Worm (Caenorhabditis elegans) whole organism, L4/young adult: ENCODE data around the gene nlp-14.

ENCODE experiments used
- W03F9.2 ChIP-seq: fragments of 150-350 bp; optimal IDR thresholded peaks from 2 replicates; lab custom pipeline; 2014; ENCODE audit warnings: missing biosample characterization, missing genetic modification characterization
- dao-5 ChIP-seq: sonication (generic microtip); optimal IDR thresholded peaks from 2 replicates; lab custom pipeline; 2016; ENCODE audit warnings: missing genotype, missing genetic modification characterization, moderate library complexity, missing compliant biosample characterization
- him-1 ChIP-seq: sonication (generic microtip); optimal IDR thresholded peaks from 2 replicates; lab custom pipeline; 2016; ENCODE audit warnings: missing genotype, missing genetic modification reagents, missing genetic modification characterization, missing compliant biosample characterization

Gene nlp-14

ce11 chrX:8891393-8891953 lies 27.8 kb downstream of the nlp-14 start:
- no peak for TF ChIP-seq W03F9.2 (tag; lab: Kevin White, UChicago)
- no peak for TF ChIP-seq him-1
- no peak for TF ChIP-seq dao-5 (tag; lab: Kevin White, UChicago)

ce11 chrX:8890251-8890755 lies 28.9 kb downstream of the nlp-14 start:
- no peak for TF ChIP-seq W03F9.2 (tag; lab: Kevin White, UChicago)
- TF ChIP-seq dao-5 (tag; lab: Kevin White, UChicago), result no peak
- TF ChIP-seq him-1, result no peak

- TF ChIP-seq him-1, result no peak
- no peak for TF ChIP-seq dao-5 (tag; lab: Kevin White, UChicago)
- TF ChIP-seq W03F9.2 (tag; lab: Kevin White, UChicago), result no peak
Observed at ce11 chrX:8888835-8889234, 30.4 kb downstream of the nlp-14 start.

- TF ChIP-seq W03F9.2 (tag; lab: Kevin White, UChicago), result no peak
- TF ChIP-seq him-1, result no peak
- no peak for TF ChIP-seq dao-5 (tag; lab: Kevin White, UChicago)
Observed at ce11 chrX:8882162-8882561, 37.1 kb downstream of the nlp-14 start.

ce11 chrX:8879349-8879748 lies 39.9 kb downstream of the nlp-14 start, which contains the start of gene C06E2.2:
Gene C06E2.2, plus strand, starts transcription at chrX:8879649.
- no peak for TF ChIP-seq W03F9.2 (tag; lab: Kevin White, UChicago)

- TF ChIP-seq him-1 (no peak), dao-5 (tag; lab: Kevin White, UChicago) (no peak)
Observed at ce11 chrX:8878709-8879108, 40.5 kb downstream of the nlp-14 start.

ce11 chrX:8877162-8877561 lies 42.1 kb downstream of the nlp-14 start:
- TF ChIP-seq dao-5 (tag; lab: Kevin White, UChicago), result no peak
- TF ChIP-seq W03F9.2 (tag; lab: Kevin White, UChicago), result no peak
- TF ChIP-seq him-1, result no peak

ce11 chrX:8875867-8876266 lies 43.4 kb downstream of the nlp-14 start:
- TF ChIP-seq W03F9.2 (tag; lab: Kevin White, UChicago), result no peak
- no peak for TF ChIP-seq dao-5 (tag; lab: Kevin White, UChicago)
- TF ChIP-seq him-1, result no peak

ce11 chrX:8874748-8875147 lies 44.5 kb downstream of the nlp-14 start, which contains the start of gene C06E2.1:
Gene C06E2.1, minus strand, starts transcription at chrX:8874848.
- TF ChIP-seq W03F9.2 (tag; lab: Kevin White, UChicago), result no peak
- no peak for TF ChIP-seq him-1
- no peak for TF ChIP-seq dao-5 (tag; lab: Kevin White, UChicago)

ce11 chrX:8869112-8869675 lies 50.0 kb downstream of the nlp-14 start, which contains the start of the genes ubc-22 and ubc-21:
Gene ubc-22, minus strand, starts transcription at chrX:8869162.
Gene ubc-21, plus strand, starts transcription at chrX:8869625.
- TF ChIP-seq W03F9.2 (tag; lab: Kevin White, UChicago) (no peak), dao-5 (tag; lab: Kevin White, UChicago) (no peak), him-1 (no peak)
